Worm (Caenorhabditis elegans): ENCODE measurements around the gene arrd-9.

- TF ChIP-seq W03F9.2 (tag; optimal IDR thresholded peaks at IDR 0.05) (no peak), him-1 (tag; optimal IDR thresholded peaks at IDR 0.05) (no peak)
Measured at ce11 chrII:12516313-12516712, 35.6 kb upstream of the arrd-9 start, which contains the start of gene srh-61.

Measured in whole organism, L4/young adult.